Fruit fly (Drosophila melanogaster) S2 (cell line): ENCODE results near the gene CG14537.

Experiments used
- CG8478 ChIP-seq: fragments of >200 bp; optimal IDR thresholded peaks from 2 replicates; lab custom pipeline; 2018
- CTCF ChIP-seq, 2 experiments: fragments of >200 bp; optimal IDR thresholded peaks; 2 replicates each; lab custom pipeline; 2018

CG14537 gene

DNA sequence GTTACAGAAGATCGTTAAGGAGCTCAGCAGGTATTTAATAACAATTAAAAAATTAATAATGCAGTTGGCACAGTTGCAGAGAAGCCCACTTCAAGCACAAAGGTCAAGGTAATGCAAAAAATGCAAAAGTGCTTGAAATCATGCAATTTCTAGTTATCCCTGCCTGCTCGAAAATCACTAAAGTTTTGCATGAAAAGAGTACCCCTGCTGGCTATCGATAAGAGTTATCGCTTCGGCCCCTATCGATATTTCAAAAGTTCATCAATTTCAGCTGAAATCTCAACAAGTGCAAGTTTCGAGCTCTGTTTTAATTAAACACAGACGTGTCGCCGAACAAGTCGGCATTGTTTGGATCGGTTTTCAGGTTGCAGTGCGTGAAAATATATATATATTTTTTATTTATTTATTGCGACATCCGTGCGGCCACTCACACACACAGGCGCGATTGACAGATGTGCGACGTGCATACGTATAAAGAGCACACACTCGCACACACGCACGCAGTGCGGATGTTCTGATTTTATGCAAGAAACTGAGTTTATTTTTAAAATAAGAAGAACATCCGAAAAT, 18.9 kb upstream of the CG14537 start:
- no peak for TF ChIP-seq CTCF (optimal IDR thresholded peaks at IDR 0.05; lab: Kevin White, UChicago)
- TF ChIP-seq CG8478 (lab: Kevin White, UChicago): no peak

DNA sequence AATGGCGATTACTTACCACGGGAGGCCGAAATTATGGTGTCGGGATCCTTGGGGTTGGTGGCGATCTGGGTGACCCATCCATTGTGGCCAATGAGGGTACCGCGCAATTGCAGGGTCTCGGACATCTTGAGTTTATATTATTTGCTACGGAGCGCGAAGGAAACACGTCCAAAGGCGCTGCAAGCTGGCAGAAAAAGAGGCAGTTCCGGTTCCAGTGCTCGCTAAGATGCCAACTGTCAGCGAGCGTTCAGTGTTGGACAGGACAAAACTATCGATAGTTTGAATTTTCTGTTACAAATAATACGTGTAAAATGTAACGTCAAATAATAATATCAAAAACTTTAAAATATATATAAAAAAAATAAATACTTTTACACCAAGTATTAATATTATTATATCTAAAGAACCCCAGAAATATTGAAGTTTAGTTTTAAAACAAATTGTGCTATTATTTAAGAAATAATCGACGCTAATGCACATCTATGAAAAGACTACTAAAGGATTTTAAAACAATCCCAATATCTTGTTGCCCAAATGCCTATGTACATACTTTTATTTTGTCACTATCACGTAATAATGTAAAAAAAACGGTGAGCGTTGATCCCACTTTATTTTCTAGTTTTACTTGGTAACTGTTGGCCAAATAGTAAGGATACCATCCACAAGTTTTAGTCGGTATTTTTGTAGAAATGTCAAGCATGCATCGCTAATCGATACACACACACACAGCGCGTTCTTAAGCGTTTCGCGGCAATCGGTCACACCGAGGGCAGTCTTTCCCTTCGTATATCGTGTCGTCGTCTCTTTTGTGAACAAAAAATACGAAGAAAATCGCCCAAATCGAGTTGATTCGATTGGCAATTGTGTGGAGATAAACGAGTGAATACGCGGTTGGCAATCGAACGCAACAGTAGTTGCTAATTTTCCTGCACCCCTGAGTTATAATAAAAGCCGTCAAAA, 12.9 kb upstream of the CG14537 start, which contains the start of the genes Rack1 and mts:
Gene Rack1 (minus strand): TSS at position 271 of the 960 bp plus-strand sequence.
Gene mts (plus strand): TSS at position 606 of the 960 bp plus-strand sequence.
- TF ChIP-seq CTCF (optimal IDR thresholded peaks at IDR 0.05; lab: Kevin White, UChicago) (peak in 1 of 2 experiments; percentile 22), CG8478 (lab: Kevin White, UChicago) (no peak)

DNA sequence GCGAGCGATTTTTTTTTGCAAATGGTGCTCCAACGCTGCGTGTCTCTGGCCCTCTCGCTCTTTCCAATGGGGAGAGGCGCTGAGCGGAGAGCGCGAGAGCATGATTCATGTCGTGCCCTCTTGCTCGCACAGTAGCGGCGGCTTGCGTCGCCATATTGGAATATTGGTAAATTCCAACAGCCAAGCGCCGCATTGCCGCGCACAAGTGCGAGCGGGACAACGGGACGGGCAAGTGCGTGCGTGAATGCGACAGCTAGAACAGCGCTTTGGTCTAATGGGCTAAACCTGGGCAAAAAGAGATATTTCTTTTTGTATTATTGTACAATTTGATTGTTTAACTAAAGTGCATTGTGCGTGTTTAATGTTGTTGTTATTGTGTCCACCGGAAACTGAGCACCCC, 12.0 kb upstream of the CG14537 start:
- peak; percentile 22 to 60 for TF ChIP-seq CTCF (optimal IDR thresholded peaks at IDR 0.05; lab: Kevin White, UChicago)
- TF ChIP-seq CG8478 (lab: Kevin White, UChicago): no peak

- TF ChIP-seq CTCF (optimal IDR thresholded peaks at IDR 0.05; lab: Kevin White, UChicago): no peak
- no peak for TF ChIP-seq CG8478 (lab: Kevin White, UChicago)
Observed at dm6 chr2L:7828901-7829300, 11.4 kb upstream of the CG14537 start.

DNA sequence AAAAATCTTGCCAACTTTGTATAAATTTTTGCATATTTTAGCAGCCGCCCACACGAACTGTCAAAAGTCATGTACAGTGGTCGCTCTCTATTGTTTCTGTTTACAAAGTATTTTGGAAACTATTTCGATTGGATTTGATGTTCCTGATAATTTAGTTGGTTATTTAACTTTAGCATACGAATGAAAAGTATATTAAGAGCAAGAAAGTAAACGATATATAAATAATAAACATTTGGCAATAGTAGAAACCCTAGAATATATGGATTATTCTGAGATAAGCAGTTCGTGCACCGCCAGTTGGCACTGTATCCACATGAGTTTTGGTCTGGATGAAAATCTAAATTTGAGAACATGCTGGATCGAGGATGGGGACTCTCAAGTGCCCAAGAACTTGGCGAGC, 7.0 kb upstream of the CG14537 start:
- TF ChIP-seq CG8478 (lab: Kevin White, UChicago) (no peak), CTCF (optimal IDR thresholded peaks at IDR 0.05; lab: Kevin White, UChicago) (no peak)

dm6 chr2L:7833650-7834049, 6.6 kb upstream of the CG14537 start:
- no peak for TF ChIP-seq CG8478 (lab: Kevin White, UChicago)

DNA sequence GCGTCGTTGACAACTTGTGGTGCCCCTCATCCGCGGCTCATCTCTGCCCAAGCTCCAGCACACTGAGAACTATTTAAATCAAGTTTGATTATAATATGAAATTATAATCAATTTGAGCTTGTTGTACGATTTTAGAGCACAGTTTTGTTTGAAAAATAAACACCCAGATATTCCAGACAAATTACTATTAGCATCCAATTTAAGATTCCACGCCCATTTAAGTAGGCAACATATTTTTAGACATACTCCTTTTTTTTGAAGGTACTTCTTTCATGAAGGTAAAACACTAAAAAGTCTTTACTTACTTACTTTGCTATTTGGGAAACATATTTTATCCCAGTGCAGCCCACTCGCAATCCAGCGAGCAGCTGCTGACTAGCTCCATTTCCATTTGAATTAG, 2.2 kb upstream of the CG14537 start:
- TF ChIP-seq CTCF (optimal IDR thresholded peaks at IDR 0.05; lab: Kevin White, UChicago): no peak
- no peak for TF ChIP-seq CG8478 (lab: Kevin White, UChicago)

- TF ChIP-seq CG8478 (lab: Kevin White, UChicago) (no peak), CTCF (optimal IDR thresholded peaks at IDR 0.05; lab: Kevin White, UChicago) (no peak)
Observed at dm6 chr2L:7841244-7841643, 992 bp downstream of the CG14537 start.

- TF ChIP-seq CG8478 (lab: Kevin White, UChicago) (no peak), CTCF (optimal IDR thresholded peaks at IDR 0.05; lab: Kevin White, UChicago) (no peak)
Observed at dm6 chr2L:7849472-7849871, 9.2 kb downstream of the CG14537 start.

DNA sequence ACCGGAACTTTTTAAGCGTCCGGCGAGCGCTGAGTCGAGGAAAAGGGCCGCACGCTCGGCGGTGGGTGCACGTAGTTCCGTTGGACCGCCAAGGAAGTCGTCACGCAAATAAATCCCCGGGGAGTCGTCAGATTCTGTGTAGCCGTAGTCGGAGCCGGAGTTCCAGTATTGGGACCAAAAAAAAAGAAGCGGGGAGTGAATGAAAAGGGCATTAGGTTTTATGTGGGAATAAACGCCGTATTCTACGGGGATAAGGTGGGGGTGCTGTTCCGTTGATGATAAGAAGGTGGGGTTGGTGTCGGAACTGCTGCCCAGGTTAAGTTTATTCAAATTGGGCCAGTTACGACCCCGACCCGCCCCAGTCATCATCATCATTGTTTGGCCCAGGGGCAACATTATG, 10.2 kb downstream of the CG14537 start:
- no peak for TF ChIP-seq CTCF (optimal IDR thresholded peaks at IDR 0.05; lab: Kevin White, UChicago)
- TF ChIP-seq CG8478 (lab: Kevin White, UChicago): no peak

dm6 chr2L:7851609-7852008, 11.4 kb downstream of the CG14537 start:
- TF ChIP-seq CTCF (optimal IDR thresholded peaks at IDR 0.05; lab: Kevin White, UChicago): no peak

dm6 chr2L:7855108-7855507, 14.9 kb downstream of the CG14537 start, which contains the start of gene CG14535:
Gene CG14535 (minus strand): TSS chr2L:7855475.
- TF ChIP-seq CTCF (optimal IDR thresholded peaks at IDR 0.05; lab: Kevin White, UChicago): no peak
- TF ChIP-seq CG8478 (lab: Kevin White, UChicago): no peak

dm6 chr2L:7856380-7857127, 16.3 kb downstream of the CG14537 start, which contains the start of gene lectin-28C:
Gene lectin-28C (plus strand): TSS chr2L:7857077.
- TF ChIP-seq CTCF (optimal IDR thresholded peaks at IDR 0.05; lab: Kevin White, UChicago): peak; percentile 93 to 94

- TF ChIP-seq CTCF (optimal IDR thresholded peaks at IDR 0.05; lab: Kevin White, UChicago): no peak
- TF ChIP-seq CG8478 (lab: Kevin White, UChicago): no peak
Observed at dm6 chr2L:7860739-7861138, 20.5 kb downstream of the CG14537 start, which contains the start of gene TwdlE. Gene TwdlE (minus strand): TSS chr2L:7860839.
